Worm (Caenorhabditis elegans) whole organism, L2 larva: ENCODE results near the gene Y62H9A.2.

Source experiments
- C34F6.9 ChIP-seq: fragments of 150-350 bp; optimal IDR thresholded peaks from 2 replicates; lab custom pipeline; 2014; ENCODE audit warnings: missing biosample characterization, missing genetic modification characterization
- R02D3.7 ChIP-seq: fragments of 150-350 bp; optimal IDR thresholded peaks from 2 replicates; lab custom pipeline; 2014; ENCODE audit warnings: missing biosample characterization, missing genetic modification characterization
- ama-1 ChIP-seq: fragments of 150-350 bp; optimal IDR thresholded peaks from 2 replicates; lab custom pipeline; 2018; ENCODE audit warnings: inconsistent platforms
- fos-1 ChIP-seq: fragments of 150-350 bp; optimal IDR thresholded peaks from 2 replicates; lab custom pipeline; 2014; ENCODE audit warnings: missing biosample characterization, missing genetic modification characterization
- snpc-4 ChIP-seq: fragments of 150-350 bp; optimal IDR thresholded peaks from 2 replicates; lab custom pipeline; 2014; ENCODE audit warnings: missing biosample characterization, missing genetic modification characterization
- unc-39 ChIP-seq: fragments of 150-350 bp; optimal IDR thresholded peaks from 2 replicates; lab custom pipeline; 2014; ENCODE audit warnings: missing biosample characterization, missing genetic modification characterization

DNA sequence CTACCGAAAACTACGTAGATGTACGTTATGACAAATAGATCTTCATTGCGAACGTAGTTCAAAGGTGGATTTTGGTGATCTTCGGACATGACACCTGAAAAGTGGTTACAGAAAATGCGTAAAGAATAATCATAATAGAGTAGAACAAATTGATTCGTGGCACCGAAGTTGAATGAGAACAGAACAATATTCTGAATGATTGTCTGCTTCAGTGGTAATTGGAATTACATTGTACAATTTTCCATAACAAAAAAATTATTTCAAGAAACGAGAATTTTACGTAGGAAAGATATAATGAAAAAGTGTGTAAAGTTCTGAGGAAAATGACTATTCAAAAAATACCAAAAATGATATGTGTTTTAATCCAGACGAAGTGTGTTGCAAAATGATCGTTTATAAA lies 24.7 kb upstream of the Y62H9A.2 start, which contains the start of gene Y62H9A.10:
- TF ChIP-seq fos-1 = no peak
- no peak for TF ChIP-seq unc-39 (tag; lab: Kevin White, UChicago)
- no peak for TF ChIP-seq R02D3.7 (tag; lab: Kevin White, UChicago)
- no peak for TF ChIP-seq ama-1
- no peak for TF ChIP-seq snpc-4 (tag; lab: Kevin White, UChicago)
- no peak for TF ChIP-seq C34F6.9
